Worm (Caenorhabditis elegans) whole organism, young adult: Measurements from ENCODE around the gene aptf-3.

Experiments used
- gei-17 ChIP-seq: fragments of 200-800 bp; sonication (Bioruptor generic); optimal IDR thresholded peaks from 2 replicates; lab custom pipeline; 2018; ENCODE audit warnings: mild to moderate bottlenecking, missing genetic modification characterization, missing compliant biosample characterization
- hmg-1.2 ChIP-seq: fragments of 200-800 bp; sonication (Bioruptor generic); IDR thresholded peaks from 2 replicates; pipeline ENCODE4 v1.3.6; 2022; ENCODE audit warnings: missing genetic modification reagents, missing genetic modification characterization, missing compliant biosample characterization
- lin-35 ChIP-seq, 3 experiments: fragments of 150-350 bp in 2 of 3; sonication (generic microtip) in 1 of 3; optimal IDR thresholded peaks; 2 replicates each; lab custom pipeline; 2014 to 2018; ENCODE audit warnings: missing biosample characterization in 3 of 3, missing genetic modification characterization in 3 of 3, missing genetic modification reagents in 3 of 3
- rec-8 ChIP-seq, 2 experiments: sonication (generic microtip); optimal IDR thresholded peaks; 2 replicates each; lab custom pipeline; 2016; ENCODE audit warnings: mild to moderate bottlenecking in 2 of 2, missing genetic modification characterization in 2 of 2, missing genetic modification reagents in 2 of 2, missing genotype in 2 of 2, missing biosample characterization in 1 of 2, missing compliant biosample characterization in 1 of 2, moderate library complexity in 1 of 2
- sea-2 ChIP-seq: fragments of 200-800 bp; sonication (Bioruptor generic); IDR thresholded peaks from 2 replicates; pipeline ENCODE4 v1.3.6; 2022; ENCODE audit warnings: missing genetic modification characterization, missing compliant biosample characterization
- xnd-1 ChIP-seq: sonication (generic microtip); optimal IDR thresholded peaks from 2 replicates; lab custom pipeline; 2016; ENCODE audit warnings: missing genotype, missing genetic modification reagents, missing genetic modification characterization, missing compliant biosample characterization

DNA sequence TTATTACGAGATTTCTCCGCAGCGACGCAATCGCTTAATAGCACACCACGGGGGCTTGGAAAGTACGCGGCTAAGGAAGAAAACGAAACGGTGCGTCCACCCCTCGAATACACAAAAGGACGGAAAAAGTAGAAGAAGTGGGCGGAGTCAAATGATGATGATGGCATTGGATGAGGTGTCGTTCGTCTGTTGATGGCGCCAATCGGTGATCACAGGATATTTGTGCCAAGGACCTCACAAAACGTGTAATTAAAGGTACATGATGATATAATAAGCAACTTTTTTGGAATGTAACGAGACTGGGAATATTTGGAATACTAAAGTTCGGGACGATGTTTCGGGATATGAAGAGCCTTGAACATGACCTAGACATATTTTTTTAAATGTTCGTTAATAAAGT lies 40.4 kb downstream of the aptf-3 start, which contains the start of gene cutl-12:
- no peak for TF ChIP-seq gei-17 (GFP tag; lab: Kevin White, UChicago)
- TF ChIP-seq hmg-1.2 (GFP tag; lab: Robert Waterston, UW): no peak
- TF ChIP-seq lin-35 (GFP tag; optimal IDR thresholded peaks at IDR 0.05; lab: Kevin White, UChicago): no peak
- TF ChIP-seq rec-8 (tag; optimal IDR thresholded peaks at IDR 0.05; lab: Kevin White, UChicago): no peak
- TF ChIP-seq xnd-1 (tag; lab: Kevin White, UChicago): no peak
- TF ChIP-seq sea-2 (GFP tag; lab: Robert Waterston, UW): no peak
